Worm (Caenorhabditis elegans): ENCODE data around the gene mrpl-16.
A peak's percentile ranks its signal among the peaks of the same experiment; 100 is the strongest.

mrpl-16 gene

ce11 chrIII:4754001-4754561 lies 49.9 kb downstream of the mrpl-16 start, which contains the start of the genes rps-0 and rbg-3 (continued):
- no peak for TF ChIP-seq ztf-25 (GFP tag; IDR thresholded peaks at IDR 0.05)
- TF ChIP-seq egl-44 (GFP tag; IDR thresholded peaks at IDR 0.05), result no peak
- TF ChIP-seq K11D2.4 (GFP tag; IDR thresholded peaks at IDR 0.05), result peak; percentile 76
- TF ChIP-seq F57C9.4 (tag; optimal IDR thresholded peaks at IDR 0.05), result no peak
- no peak for TF ChIP-seq zim-3 (tag; optimal IDR thresholded peaks at IDR 0.05)
- TF ChIP-seq ceh-58 (GFP tag; IDR thresholded peaks at IDR 0.05), result no peak
- TF ChIP-seq nhr-179 (tag; optimal IDR thresholded peaks at IDR 0.05), result no peak
- TF ChIP-seq chd-7 (tag; optimal IDR thresholded peaks at IDR 0.05), result no peak
- TF ChIP-seq nhr-80 (tag; optimal IDR thresholded peaks at IDR 0.05), result peak; percentile 37
- no peak for TF ChIP-seq lsy-27 (tag; optimal IDR thresholded peaks at IDR 0.05; ENCODE audit: borderline replicate concordance, insufficient read depth)
- no peak for TF ChIP-seq mxl-1 (tag; optimal IDR thresholded peaks at IDR 0.05)
- no peak for TF ChIP-seq mes-4 (tag; optimal IDR thresholded peaks at IDR 0.05)
- no peak for TF ChIP-seq rpc-1 (optimal IDR thresholded peaks at IDR 0.05)
- TF ChIP-seq rpc-1 (tag; optimal IDR thresholded peaks at IDR 0.05), result no peak
- TF ChIP-seq him-1 (tag; optimal IDR thresholded peaks at IDR 0.05), result peak; percentile 40
- TF ChIP-seq ztf-6 (GFP tag; IDR thresholded peaks at IDR 0.05), result no peak
- TF ChIP-seq cebp-1 (GFP tag; IDR thresholded peaks at IDR 0.05), result no peak
- TF ChIP-seq cebp-1 (tag; optimal IDR thresholded peaks at IDR 0.05), result peak; percentile 80
- TF ChIP-seq mcd-1 (GFP tag; IDR thresholded peaks at IDR 0.05), result peak; percentile 83
- no peak for TF ChIP-seq cebp-2 (GFP tag; IDR thresholded peaks at IDR 0.05)
- 0 out of 2 replicates have a peak, but pooled peaks have one; percentile 22 for TF ChIP-seq lir-1 (GFP tag; conservative IDR thresholded peaks at IDR 0.05)
- peak; percentile 77 for TF ChIP-seq pbrm-1 (GFP tag; IDR thresholded peaks at IDR 0.05)
- no peak for TF ChIP-seq lag-1 (GFP tag; IDR thresholded peaks at IDR 0.05)
- TF ChIP-seq ccch-3 (GFP tag; optimal IDR thresholded peaks at IDR 0.05), result no peak
- TF ChIP-seq ceh-40 (GFP tag; IDR thresholded peaks at IDR 0.05), result no peak
- peak; percentile 77 for TF ChIP-seq madf-10 (tag; optimal IDR thresholded peaks at IDR 0.05)
- TF ChIP-seq tbx-9 (tag; optimal IDR thresholded peaks at IDR 0.05; ENCODE audit: borderline replicate concordance), result no peak
- no peak for TF ChIP-seq nhr-120 (GFP tag; IDR thresholded peaks at IDR 0.05)
- TF ChIP-seq nfya-2 (GFP tag; IDR thresholded peaks at IDR 0.05), result no peak
- no peak for TF ChIP-seq fkh-3 (tag; optimal IDR thresholded peaks at IDR 0.05)
- TF ChIP-seq nhr-27 (tag; optimal IDR thresholded peaks at IDR 0.05), result no peak
- no peak for TF ChIP-seq F22D6.2 (tag; optimal IDR thresholded peaks at IDR 0.05)
- TF ChIP-seq dpl-1 (GFP tag; optimal IDR thresholded peaks at IDR 0.05), result peak; percentile 75
- no peak for TF ChIP-seq aptf-2 (GFP tag; conservative IDR thresholded peaks at IDR 0.05)
- no peak for TF ChIP-seq attf-6 (GFP tag; IDR thresholded peaks at IDR 0.05)

Data from whole organism, young adult.